Fruit fly (Drosophila melanogaster) whole organism, embryonic: ENCODE data around the gene CG12594.

Experiments
- Aef1 ChIP-seq: fragments of 200-800 bp; sonication (Bioruptor generic); IDR thresholded peaks from 3 replicates; pipeline ENCODE4 v1.3.6; 2022; ENCODE audit warnings: missing biosample characterization, missing genetic modification characterization
- BEAF-32 ChIP-seq: fragments of 200-800 bp; sonication (Bioruptor generic); optimal IDR thresholded peaks from 3 replicates; lab custom pipeline; 2017; ENCODE audit warnings: missing biosample characterization, missing genetic modification characterization, mild to moderate bottlenecking, moderate library complexity, missing genetic modification reagents
- Bteb2 ChIP-seq: fragments of 200-800 bp; sonication (Bioruptor generic); optimal IDR thresholded peaks from 2 replicates; lab custom pipeline; 2016; ENCODE audit warnings: missing biosample characterization, missing genetic modification characterization
- CG10543 ChIP-seq: fragments of 200-800 bp; sonication (Bioruptor generic); optimal IDR thresholded peaks from 3 replicates; lab custom pipeline; 2017; ENCODE audit warnings: missing biosample characterization, mild to moderate bottlenecking, missing genetic modification characterization, moderate library complexity
- CG11093 ChIP-seq: fragments of 200-800 bp; sonication (Bioruptor generic); IDR thresholded peaks from 3 replicates; pipeline ENCODE4 v1.3.6; 2022; ENCODE audit warnings: missing biosample characterization, missing genetic modification characterization
- CG14014 ChIP-seq: fragments of 200-800 bp; sonication (Bioruptor generic); IDR thresholded peaks from 2 replicates; pipeline ENCODE4 v1.3.6; 2022; ENCODE audit warnings: missing biosample characterization, missing genetic modification characterization
- CG15601 ChIP-seq: fragments of 200-800 bp; sonication (Bioruptor generic); optimal IDR thresholded peaks from 3 replicates; lab custom pipeline; 2019; ENCODE audit warnings: missing biosample characterization, mild to moderate bottlenecking, missing genetic modification characterization, moderate library complexity
- CG17186 ChIP-seq: fragments of 200-800 bp; sonication (Bioruptor generic); optimal IDR thresholded peaks from 3 replicates; lab custom pipeline; 2017; ENCODE audit warnings: missing biosample characterization, missing genetic modification reagents, missing genetic modification characterization
- CG17328 ChIP-seq: fragments of 200-800 bp; sonication (Bioruptor generic); IDR thresholded peaks from 2 replicates; pipeline ENCODE4 v1.3.6; 2022; ENCODE audit warnings: missing biosample characterization, missing genetic modification characterization
- CG2202 ChIP-seq: fragments of 200-800 bp; sonication (Bioruptor generic); optimal IDR thresholded peaks from 2 replicates; lab custom pipeline; 2018; ENCODE audit warnings: missing biosample characterization, mild to moderate bottlenecking, missing genetic modification characterization
- CG2875 ChIP-seq: fragments of 200-800 bp; sonication (Bioruptor generic); optimal IDR thresholded peaks from 2 replicates; lab custom pipeline; 2017; ENCODE audit warnings: missing biosample characterization, mild to moderate bottlenecking, missing genetic modification characterization, missing genetic modification reagents
- CG3065 ChIP-seq: fragments of 200-800 bp; sonication (Bioruptor generic); optimal IDR thresholded peaks from 2 replicates; lab custom pipeline; 2016; ENCODE audit warnings: missing biosample characterization, missing genetic modification characterization
- CG33557 ChIP-seq: fragments of 200-800 bp; sonication (Bioruptor generic); optimal IDR thresholded peaks from 2 replicates; lab custom pipeline; 2019; ENCODE audit warnings: missing biosample characterization, mild to moderate bottlenecking, missing genetic modification characterization, moderate library complexity
- CG34224 ChIP-seq: fragments of 200-800 bp; sonication (Bioruptor generic); IDR thresholded peaks from 3 replicates; pipeline ENCODE4 v1.3.6; 2022; ENCODE audit warnings: missing biosample characterization, missing genetic modification characterization; ENCODE audit not compliant: partially characterized antibody
- CG3838 ChIP-seq: fragments of 200-800 bp; sonication (Bioruptor generic); optimal IDR thresholded peaks from 3 replicates; lab custom pipeline; 2016; ENCODE audit warnings: missing biosample characterization, missing genetic modification characterization
- CG3847 ChIP-seq: fragments of 200-800 bp; sonication (Bioruptor generic); IDR thresholded peaks from 2 replicates; pipeline ENCODE4 v1.3.6; 2022; ENCODE audit warnings: missing biosample characterization, missing genetic modification characterization
- CG6813 ChIP-seq: fragments of 200-800 bp; sonication (Bioruptor generic); optimal IDR thresholded peaks from 2 replicates; lab custom pipeline; 2017; ENCODE audit warnings: missing biosample characterization, missing genetic modification characterization, mild to moderate bottlenecking, moderate library complexity, missing genetic modification reagents
- CG7357 ChIP-seq: fragments of 200-800 bp; sonication (Bioruptor generic); IDR thresholded peaks from 3 replicates; pipeline ENCODE4 v1.3.6; 2022; ENCODE audit warnings: missing biosample characterization, missing genetic modification characterization
- CG7928 ChIP-seq: fragments of 200-800 bp; sonication (Bioruptor generic); optimal IDR thresholded peaks from 2 replicates; lab custom pipeline; 2017; ENCODE audit warnings: missing biosample characterization, mild to moderate bottlenecking, missing genetic modification characterization
- CG8281 ChIP-seq: fragments of 200-800 bp; sonication (Bioruptor generic); optimal IDR thresholded peaks from 2 replicates; lab custom pipeline; 2018; ENCODE audit warnings: missing biosample characterization, mild to moderate bottlenecking, missing genetic modification characterization, moderate library complexity
- CG9797 ChIP-seq: fragments of 200-800 bp; sonication (Bioruptor generic); optimal IDR thresholded peaks from 3 replicates; lab custom pipeline; 2018; ENCODE audit warnings: missing biosample characterization, mild to moderate bottlenecking, missing genetic modification characterization
- CG9817 ChIP-seq: fragments of 200-800 bp; sonication (Bioruptor generic); optimal IDR thresholded peaks from 2 replicates; lab custom pipeline; 2018; ENCODE audit warnings: missing biosample characterization, mild to moderate bottlenecking, missing genetic modification characterization, moderate library complexity
- Camta ChIP-seq: fragments of 200-800 bp; sonication (Bioruptor generic); optimal IDR thresholded peaks from 2 replicates; lab custom pipeline; 2016; ENCODE audit warnings: missing biosample characterization, missing genetic modification characterization
- CrebB ChIP-seq: fragments of 200-800 bp; sonication (Bioruptor generic); optimal IDR thresholded peaks from 3 replicates; lab custom pipeline; 2018; ENCODE audit warnings: missing biosample characterization, mild to moderate bottlenecking, missing genetic modification characterization
- Dp ChIP-seq: fragments of 200-800 bp; sonication (Bioruptor generic); optimal IDR thresholded peaks from 2 replicates; lab custom pipeline; 2018; ENCODE audit warnings: missing biosample characterization, mild to moderate bottlenecking, missing genetic modification characterization, moderate library complexity
- GATAe ChIP-seq: fragments of 200-800 bp; sonication (Bioruptor generic); conservative IDR thresholded peaks from 2 replicates; pipeline ENCODE4 v1.3.6; 2022; ENCODE audit warnings: missing biosample characterization, missing genetic modification characterization
- Hand ChIP-seq: fragments of 200-800 bp; sonication (Bioruptor generic); optimal IDR thresholded peaks from 2 replicates; lab custom pipeline; 2017; ENCODE audit warnings: mild to moderate bottlenecking, missing biosample characterization, missing genetic modification reagents, missing genetic modification characterization
- Jarid2 ChIP-seq: fragments of 200-800 bp; sonication (Bioruptor generic); optimal IDR thresholded peaks from 3 replicates; lab custom pipeline; 2017; ENCODE audit warnings: mild to moderate bottlenecking, missing biosample characterization, missing genetic modification reagents, missing genetic modification characterization
- MTF-1 ChIP-seq: fragments of 200-800 bp; sonication (Bioruptor generic); optimal IDR thresholded peaks from 2 replicates; lab custom pipeline; 2018; ENCODE audit warnings: missing biosample characterization, mild to moderate bottlenecking, missing genetic modification characterization, borderline replicate concordance
- Six4 ChIP-seq: fragments of 200-800 bp; sonication (Bioruptor generic); optimal IDR thresholded peaks from 2 replicates; lab custom pipeline; 2016; ENCODE audit warnings: missing biosample characterization, missing genetic modification characterization
- Sox100B ChIP-seq: fragments of 200-800 bp; sonication (Bioruptor generic); optimal IDR thresholded peaks from 3 replicates; lab custom pipeline; 2018; ENCODE audit warnings: missing biosample characterization, mild to moderate bottlenecking, missing genetic modification characterization
- Ssrp ChIP-seq: fragments of 200-800 bp; sonication (Bioruptor generic); optimal IDR thresholded peaks from 2 replicates; lab custom pipeline; 2018; ENCODE audit warnings: missing biosample characterization, mild to moderate bottlenecking, missing genetic modification characterization, moderate library complexity
- Stat92E ChIP-seq, 3 experiments: fragments of >200 bp in 2 of 3; fragments of 200-800 bp in 1 of 3; sonication (Bioruptor generic) in 1 of 3; optimal IDR thresholded peaks; 2 replicates each; lab custom pipeline; 2017 to 2019; ENCODE audit warnings: missing biosample characterization in 3 of 3, missing genetic modification characterization in 3 of 3, mild to moderate bottlenecking in 1 of 3, moderate library complexity in 1 of 3
- bowl ChIP-seq: fragments of 200-800 bp; sonication (Bioruptor generic); IDR thresholded peaks from 2 replicates; pipeline ENCODE4 v1.3.6; 2022; ENCODE audit warnings: missing biosample characterization, missing genetic modification characterization
- chn ChIP-seq: fragments of 200-800 bp; sonication (Bioruptor generic); optimal IDR thresholded peaks from 2 replicates; lab custom pipeline; 2016; ENCODE audit warnings: missing biosample characterization, missing genetic modification characterization
- crp ChIP-seq, 2 experiments: fragments of 200-800 bp; sonication (Bioruptor generic); optimal IDR thresholded peaks; 2 replicates in 1 of 2; 3 replicates in 1 of 2; lab custom pipeline; 2017; ENCODE audit warnings: missing biosample characterization in 2 of 2, missing genetic modification characterization in 2 of 2, mild to moderate bottlenecking in 1 of 2, moderate library complexity in 1 of 2
- dan ChIP-seq: fragments of 200-800 bp; sonication (Bioruptor generic); IDR thresholded peaks from 2 replicates; pipeline ENCODE4 v1.3.6; 2022; ENCODE audit warnings: missing biosample characterization, missing genetic modification characterization
- fd102C ChIP-seq: fragments of 200-800 bp; sonication (Bioruptor generic); optimal IDR thresholded peaks from 2 replicates; lab custom pipeline; 2018; ENCODE audit warnings: missing biosample characterization, mild to moderate bottlenecking, missing genetic modification characterization, moderate library complexity
- fd3F ChIP-seq: fragments of 200-800 bp; sonication (Bioruptor generic); optimal IDR thresholded peaks from 2 replicates; lab custom pipeline; 2018; ENCODE audit warnings: missing biosample characterization, mild to moderate bottlenecking, missing genetic modification characterization, moderate library complexity
- fd64A ChIP-seq: fragments of 200-800 bp; sonication (Bioruptor generic); optimal IDR thresholded peaks from 3 replicates; lab custom pipeline; 2018; ENCODE audit warnings: missing biosample characterization, mild to moderate bottlenecking, missing genetic modification characterization
- fd96Cb ChIP-seq: fragments of 200-800 bp; sonication (Bioruptor generic); optimal IDR thresholded peaks from 2 replicates; lab custom pipeline; 2018; ENCODE audit warnings: missing biosample characterization, mild to moderate bottlenecking, missing genetic modification characterization, moderate library complexity
- hth ChIP-seq: fragments of >200 bp; optimal IDR thresholded peaks from 2 replicates; lab custom pipeline; 2017; ENCODE audit warnings: inconsistent platforms
- lov ChIP-seq, 2 experiments: fragments of 200-800 bp in 1 of 2; fragments of >200 bp in 1 of 2; sonication (Bioruptor generic) in 1 of 2; IDR thresholded peaks in 1 of 2; optimal IDR thresholded peaks in 1 of 2; 2 replicates in 1 of 2; 3 replicates in 1 of 2; pipeline versions ENCODE4 v1.3.6 to Lab custom; 2017 to 2022; ENCODE audit warnings: missing biosample characterization in 1 of 2, missing genetic modification characterization in 1 of 2
- pzg ChIP-seq: fragments of 200-800 bp; sonication (Bioruptor generic); optimal IDR thresholded peaks from 3 replicates; lab custom pipeline; 2018; ENCODE audit warnings: missing biosample characterization, mild to moderate bottlenecking, missing genetic modification characterization, moderate library complexity
- stwl ChIP-seq: fragments of 200-800 bp; sonication (Bioruptor generic); optimal IDR thresholded peaks from 3 replicates; lab custom pipeline; 2018; ENCODE audit warnings: missing biosample characterization, mild to moderate bottlenecking, missing genetic modification characterization, moderate library complexity
- tio ChIP-seq: fragments of 200-800 bp; sonication (Bioruptor generic); optimal IDR thresholded peaks from 2 replicates; lab custom pipeline; 2017; ENCODE audit warnings: missing biosample characterization, missing genetic modification characterization, inconsistent platforms
- toy ChIP-seq: fragments of 200-800 bp; sonication (Bioruptor generic); IDR thresholded peaks from 2 replicates; pipeline ENCODE4 v1.3.6; 2022; ENCODE audit warnings: missing biosample characterization, missing genetic modification characterization
- vnd ChIP-seq: fragments of 200-800 bp; sonication (Bioruptor generic); IDR thresholded peaks from 3 replicates; pipeline ENCODE4 v1.3.6; 2022; ENCODE audit warnings: missing biosample characterization, missing genetic modification characterization; ENCODE audit not compliant: partially characterized antibody
- vvl ChIP-seq: fragments of 200-800 bp; sonication (Bioruptor generic); IDR thresholded peaks from 2 replicates; pipeline ENCODE4 v1.3.6; 2022; ENCODE audit warnings: missing biosample characterization, missing genetic modification characterization

Gene CG12594

DNA sequence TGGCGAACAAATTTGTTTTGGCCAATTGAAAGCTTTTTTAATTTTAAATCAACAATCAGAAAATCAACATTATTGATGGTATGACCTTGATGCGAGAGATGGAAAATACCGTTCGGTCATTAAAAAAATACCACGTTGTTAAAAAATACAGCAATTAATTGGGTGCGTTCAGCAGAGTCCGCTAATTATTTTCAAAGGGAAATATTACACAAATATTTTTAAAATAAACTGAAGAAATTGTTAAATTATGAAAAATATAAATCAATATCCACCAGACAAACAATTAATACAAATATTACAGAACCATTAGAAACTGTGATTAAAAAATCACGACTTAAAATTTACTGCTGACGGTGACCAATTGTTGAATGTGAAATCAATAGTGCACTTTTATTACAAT is 43.5 kb upstream of the CG12594 start, which contains the start of gene CG18476 (continued):
- TF ChIP-seq CrebB (peak; percentile 76), CG2202 (peak; percentile 64), pzg (peak; percentile 45), CG3838 (GFP tag; lab: Kevin White, UChicago) (peak; percentile 73), Sox100B (GFP tag; lab: Kevin White, UChicago) (peak; percentile 90), CG34224 (GFP tag; lab: Robert Waterston, UW) (no peak), CG7357 (GFP tag; lab: Robert Waterston, UW) (peak; percentile 88), hth (lab: Kevin White, UChicago) (no peak), Hand (peak; percentile 67), Bteb2 (peak; percentile 77), fd64A (GFP tag; lab: Kevin White, UChicago) (no peak), fd96Cb (tag; lab: Kevin White, UChicago) (peak; percentile 93), CG2875 (GFP tag; lab: Kevin White, UChicago) (peak; percentile 52), CG14014 (GFP tag; lab: Robert Waterston, UW) (peak; percentile 94), vvl (GFP tag; lab: Robert Waterston, UW) (peak; percentile 96), CG17186 (GFP tag; lab: Kevin White, UChicago) (peak; percentile 48), CG6813 (GFP tag; lab: Kevin White, UChicago) (peak; percentile 76), Camta (GFP tag; lab: Kevin White, UChicago) (peak; percentile 73), CG11093 (GFP tag; lab: Robert Waterston, UW) (peak; percentile 86), CG7928 (peak; percentile 60), lov (optimal IDR thresholded peaks at IDR 0.05; lab: Kevin White, UChicago) (no peak), lov (GFP tag; IDR thresholded peaks at IDR 0.05; lab: Robert Waterston, UW) (peak; percentile 79; the same call in 2 of the 3 replicates), toy (GFP tag; lab: Robert Waterston, UW) (peak; percentile 87), Dp (GFP tag; lab: Kevin White, UChicago) (peak; percentile 33), CG9797 (peak; percentile 47), BEAF-32 (GFP tag; lab: Kevin White, UChicago) (peak; percentile 26), CG9817 (tag; lab: Kevin White, UChicago) (peak; percentile 92), fd3F (GFP tag; lab: Kevin White, UChicago) (peak; percentile 90), CG10543 (peak; percentile 66), bowl (GFP tag; lab: Robert Waterston, UW) (peak; percentile 72), tio (GFP tag; lab: Kevin White, UChicago) (no peak), Six4 (GFP tag; lab: Kevin White, UChicago) (peak; percentile 85), Aef1 (peak; percentile 92), crp (GFP tag; optimal IDR thresholded peaks at IDR 0.05; lab: Kevin White, UChicago) (peak in 1 of 2 experiments; percentile 47), CG3065 (peak; percentile 59), chn (GFP tag; lab: Kevin White, UChicago) (peak; percentile 71), Stat92E (GFP tag; optimal IDR thresholded peaks at IDR 0.05; lab: Kevin White, UChicago) (peak in 1 of 3 experiments; percentile 50), Ssrp (tag; lab: Kevin White, UChicago) (peak; percentile 92), CG15601 (tag; lab: Kevin White, UChicago) (peak; percentile 91), CG33557 (GFP tag; lab: Kevin White, UChicago) (peak; percentile 85), dan (GFP tag; lab: Robert Waterston, UW) (peak; percentile 12; the same call in 1 of the 2 replicates), CG3847 (peak; percentile 91), vnd (GFP tag; lab: Robert Waterston, UW) (no peak), Jarid2 (peak; percentile 29), CG17328 (GFP tag; lab: Robert Waterston, UW) (peak; percentile 93), CG8281 (peak; percentile 75), fd102C (GFP tag; lab: Kevin White, UChicago) (peak; percentile 6), MTF-1 (peak; percentile 59), stwl (tag; lab: Kevin White, UChicago) (peak; percentile 68), GATAe (GFP tag; lab: Robert Waterston, UW) (peak; percentile 84)
